Worm (Caenorhabditis elegans) whole organism, midembryonic: ENCODE measurements around the gene F11C1.1.

Source experiments
- T22C8.4 ChIP-seq: fragments of 200-800 bp; sonication (Bioruptor generic); IDR thresholded peaks from 2 replicates; pipeline ENCODE4 v1.3.6; 2022; ENCODE audit warnings: missing genetic modification characterization, missing compliant biosample characterization
- cog-1 ChIP-seq: sonication (generic microtip); optimal IDR thresholded peaks from 2 replicates; lab custom pipeline; 2016; ENCODE audit warnings: missing genetic modification characterization, missing compliant biosample characterization
- flt-1 ChIP-seq: fragments of 200-800 bp; sonication (Bioruptor generic); IDR thresholded peaks from 2 replicates; pipeline ENCODE4 v1.3.6; 2022; ENCODE audit warnings: missing genetic modification characterization, missing compliant biosample characterization
- klf-2 ChIP-seq: fragments of 200-800 bp; sonication (Bioruptor generic); conservative IDR thresholded peaks from 2 replicates; pipeline ENCODE4 v1.3.6; 2022; ENCODE audit warnings: missing genetic modification reagents, missing genetic modification characterization, missing compliant biosample characterization
- med-1 ChIP-seq: sonication (generic microtip); optimal IDR thresholded peaks from 2 replicates; lab custom pipeline; 2017; ENCODE audit warnings: missing genetic modification characterization, mild to moderate bottlenecking, missing compliant biosample characterization, antibody characterized with exemption, missing genetic modification reagents; ENCODE audit not compliant: insufficient read depth
- ref-1 ChIP-seq: fragments of 200-800 bp; sonication (Bioruptor generic); conservative IDR thresholded peaks from 2 replicates; pipeline ENCODE4 v1.3.6; 2022; ENCODE audit warnings: missing genetic modification reagents, missing genetic modification characterization, missing compliant biosample characterization
- tab-1 ChIP-seq: fragments of 200-800 bp; sonication (Bioruptor generic); IDR thresholded peaks from 2 replicates; pipeline ENCODE4 v1.3.6; 2022; ENCODE audit warnings: missing genetic modification characterization, missing compliant biosample characterization
- ztf-23 ChIP-seq: fragments of 200-800 bp; sonication (Bioruptor generic); IDR thresholded peaks from 2 replicates; pipeline ENCODE4 v1.3.6; 2022; ENCODE audit warnings: missing genetic modification reagents, missing genetic modification characterization, missing compliant biosample characterization
- ztf-29 ChIP-seq: fragments of 200-800 bp; sonication (Bioruptor generic); IDR thresholded peaks from 2 replicates; pipeline ENCODE4 v1.3.6; 2022; ENCODE audit warnings: missing genetic modification reagents, missing genetic modification characterization, missing compliant biosample characterization

DNA sequence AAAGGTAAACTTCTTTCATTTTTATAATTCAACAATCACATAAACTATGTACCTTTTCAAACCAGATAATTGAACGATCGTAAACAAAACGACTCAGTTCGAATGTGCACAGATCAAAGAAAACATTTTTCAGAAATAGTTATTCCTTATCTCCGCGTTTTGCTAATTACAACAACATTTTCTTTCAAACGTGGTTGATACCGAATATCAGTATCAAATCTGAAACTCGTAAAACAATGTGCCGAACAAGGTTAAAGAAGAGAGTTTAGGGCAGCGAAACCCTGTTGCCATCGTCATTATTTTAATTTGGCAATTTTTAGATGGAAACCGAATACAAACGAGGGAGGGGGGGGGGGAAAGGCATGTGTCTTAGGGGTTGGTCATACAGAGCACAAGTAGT is 9.0 kb downstream of the F11C1.1 start, which contains the start of gene scav-4:
- TF ChIP-seq med-1 (no peak), cog-1 (no peak), ref-1 (GFP tag; lab: Robert Waterston, UW) (no peak), tab-1 (GFP tag; lab: Robert Waterston, UW) (no peak), ztf-23 (GFP tag; lab: Robert Waterston, UW) (no peak), flt-1 (GFP tag; lab: Robert Waterston, UW) (no peak), klf-2 (no peak), ztf-29 (GFP tag; lab: Robert Waterston, UW) (no peak), T22C8.4 (GFP tag; lab: Robert Waterston, UW) (no peak)
